Fruit fly (Drosophila melanogaster) whole organism, embryonic: ENCODE data around the gene dib.

Experiments
- CG10431 ChIP-seq: fragments of 200-800 bp; sonication (Bioruptor generic); optimal IDR thresholded peaks from 3 replicates; lab custom pipeline; 2018; ENCODE audit warnings: missing biosample characterization, mild to moderate bottlenecking, missing genetic modification characterization
- CG10959 ChIP-seq: fragments of 200-800 bp; sonication (Bioruptor generic); IDR thresholded peaks from 2 replicates; pipeline ENCODE4 v1.3.6; 2022; ENCODE audit warnings: missing biosample characterization, missing genetic modification characterization
- CG12659 ChIP-seq: fragments of 200-800 bp; sonication (Bioruptor generic); optimal IDR thresholded peaks from 3 replicates; lab custom pipeline; 2017; ENCODE audit warnings: mild to moderate bottlenecking, missing biosample characterization, missing genetic modification reagents, missing genetic modification characterization
- CG13894 ChIP-seq: fragments of 200-800 bp; sonication (Bioruptor generic); optimal IDR thresholded peaks from 3 replicates; lab custom pipeline; 2018; ENCODE audit warnings: missing biosample characterization, mild to moderate bottlenecking, missing genetic modification characterization, moderate library complexity
- CG15073 ChIP-seq: fragments of 200-800 bp; sonication (Bioruptor generic); optimal IDR thresholded peaks from 2 replicates; lab custom pipeline; 2016; ENCODE audit warnings: missing biosample characterization, missing genetic modification characterization
- CG1603 ChIP-seq: fragments of 200-800 bp; sonication (Bioruptor generic); optimal IDR thresholded peaks from 2 replicates; lab custom pipeline; 2019; ENCODE audit warnings: missing biosample characterization, mild to moderate bottlenecking, missing genetic modification characterization, moderate library complexity
- CG16815 ChIP-seq: fragments of 200-800 bp; sonication (Bioruptor generic); optimal IDR thresholded peaks from 3 replicates; lab custom pipeline; 2017; ENCODE audit warnings: missing biosample characterization, mild to moderate bottlenecking, missing genetic modification characterization
- CG17361 ChIP-seq: fragments of 200-800 bp; sonication (Bioruptor generic); IDR thresholded peaks from 3 replicates; pipeline ENCODE4 v1.3.6; 2022; ENCODE audit warnings: missing biosample characterization, missing genetic modification characterization
- CG18764 ChIP-seq: fragments of 200-800 bp; sonication (Bioruptor generic); optimal IDR thresholded peaks from 3 replicates; lab custom pipeline; 2016; ENCODE audit warnings: missing biosample characterization, missing genetic modification characterization
- CG30403 ChIP-seq: fragments of 200-800 bp; sonication (Bioruptor generic); optimal IDR thresholded peaks from 3 replicates; lab custom pipeline; 2016; ENCODE audit warnings: missing biosample characterization, missing genetic modification characterization
- CG3065 ChIP-seq: fragments of 200-800 bp; sonication (Bioruptor generic); optimal IDR thresholded peaks from 2 replicates; lab custom pipeline; 2016; ENCODE audit warnings: missing biosample characterization, missing genetic modification characterization
- CG34422 ChIP-seq: fragments of 200-800 bp; sonication (Bioruptor generic); IDR thresholded peaks from 3 replicates; pipeline ENCODE4 v1.3.6; 2022; ENCODE audit warnings: missing biosample characterization, missing genetic modification characterization
- CG6765 ChIP-seq: fragments of 200-800 bp; sonication (Bioruptor generic); optimal IDR thresholded peaks from 3 replicates; lab custom pipeline; 2017; ENCODE audit warnings: missing biosample characterization, mild to moderate bottlenecking, missing genetic modification characterization
- CG7786 ChIP-seq: fragments of 200-800 bp; sonication (Bioruptor generic); optimal IDR thresholded peaks from 2 replicates; lab custom pipeline; 2016; ENCODE audit warnings: missing biosample characterization, missing genetic modification characterization
- CG8765 ChIP-seq: fragments of 200-800 bp; sonication (Bioruptor generic); IDR thresholded peaks from 2 replicates; pipeline ENCODE4 v1.3.6; 2022; ENCODE audit warnings: missing biosample characterization, missing genetic modification characterization
- CG8944 ChIP-seq: fragments of 200-800 bp; sonication (Bioruptor generic); optimal IDR thresholded peaks from 3 replicates; lab custom pipeline; 2016; ENCODE audit warnings: missing biosample characterization, missing genetic modification characterization
- CG9932 ChIP-seq: fragments of 200-800 bp; sonication (Bioruptor generic); IDR thresholded peaks from 2 replicates; pipeline ENCODE4 v1.3.6; 2022; ENCODE audit warnings: missing biosample characterization, missing genetic modification characterization
- CoRest ChIP-seq: fragments of 200-800 bp; sonication (Bioruptor generic); optimal IDR thresholded peaks from 3 replicates; lab custom pipeline; 2018; ENCODE audit warnings: missing biosample characterization, mild to moderate bottlenecking, missing genetic modification characterization, moderate library complexity
- CrebB ChIP-seq: fragments of 200-800 bp; sonication (Bioruptor generic); optimal IDR thresholded peaks from 3 replicates; lab custom pipeline; 2018; ENCODE audit warnings: missing biosample characterization, mild to moderate bottlenecking, missing genetic modification characterization
- D ChIP-seq, 2 experiments: fragments of 200-800 bp in 1 of 2; fragments of >200 bp in 1 of 2; sonication (Bioruptor generic) in 1 of 2; optimal IDR thresholded peaks; 2 replicates in 1 of 2; 3 replicates in 1 of 2; lab custom pipeline; 2017; ENCODE audit warnings: mild to moderate bottlenecking in 1 of 2, missing biosample characterization in 1 of 2, missing genetic modification characterization in 1 of 2, missing genetic modification reagents in 1 of 2
- Dad ChIP-seq: fragments of 200-800 bp; sonication (Bioruptor generic); optimal IDR thresholded peaks from 3 replicates; lab custom pipeline; 2016; ENCODE audit warnings: missing biosample characterization, missing genetic modification characterization
- Dip2 ChIP-seq: fragments of 200-800 bp; sonication (Bioruptor generic); IDR thresholded peaks from 2 replicates; pipeline ENCODE4 v1.3.6; 2022; ENCODE audit warnings: missing biosample characterization, missing genetic modification characterization
- Fer3 ChIP-seq: fragments of 200-800 bp; sonication (Bioruptor generic); optimal IDR thresholded peaks from 2 replicates; lab custom pipeline; 2018; ENCODE audit warnings: missing biosample characterization, mild to moderate bottlenecking, missing genetic modification characterization, moderate library complexity
- H15 ChIP-seq: fragments of 200-800 bp; sonication (Bioruptor generic); IDR thresholded peaks from 3 replicates; pipeline ENCODE4 v1.3.6; 2022; ENCODE audit warnings: missing biosample characterization, missing genetic modification characterization
- H2.0 ChIP-seq: fragments of 200-800 bp; sonication (Bioruptor generic); IDR thresholded peaks from 2 replicates; pipeline ENCODE4 v1.3.6; 2022; ENCODE audit warnings: missing biosample characterization, missing genetic modification characterization
- HmgD ChIP-seq: fragments of 200-800 bp; sonication (Bioruptor generic); optimal IDR thresholded peaks from 3 replicates; lab custom pipeline; 2016; ENCODE audit warnings: missing biosample characterization, missing genetic modification characterization
- Hmx ChIP-seq: fragments of 200-800 bp; sonication (Bioruptor generic); optimal IDR thresholded peaks from 2 replicates; lab custom pipeline; 2016; ENCODE audit warnings: missing biosample characterization, missing genetic modification characterization
- Kr ChIP-seq: fragments of 200-800 bp; sonication (Bioruptor generic); optimal IDR thresholded peaks from 2 replicates; lab custom pipeline; 2017; ENCODE audit warnings: missing biosample characterization, mild to moderate bottlenecking, missing genetic modification characterization
- NC2α ChIP-seq: fragments of 200-800 bp; sonication (Bioruptor generic); optimal IDR thresholded peaks from 2 replicates; lab custom pipeline; 2016; ENCODE audit warnings: missing biosample characterization, missing genetic modification characterization
- Opbp ChIP-seq: fragments of 200-800 bp; sonication (Bioruptor generic); IDR thresholded peaks from 3 replicates; pipeline ENCODE4 v1.3.6; 2022; ENCODE audit warnings: missing biosample characterization, missing genetic modification characterization; ENCODE audit not compliant: partially characterized antibody
- Rx ChIP-seq: fragments of 200-800 bp; sonication (Bioruptor generic); IDR thresholded peaks from 2 replicates; pipeline ENCODE4 v1.3.6; 2022; ENCODE audit warnings: missing biosample characterization, missing genetic modification characterization
- Scr ChIP-seq: fragments of 200-800 bp; sonication (Bioruptor generic); IDR thresholded peaks from 2 replicates; pipeline ENCODE4 v1.3.6; 2022; ENCODE audit warnings: missing biosample characterization, missing genetic modification characterization; ENCODE audit not compliant: partially characterized antibody
- Spps ChIP-seq: fragments of 200-800 bp; sonication (Bioruptor generic); optimal IDR thresholded peaks from 2 replicates; lab custom pipeline; 2018; ENCODE audit warnings: missing biosample characterization, mild to moderate bottlenecking, missing genetic modification characterization
- Trl ChIP-seq, 3 experiments: fragments of >200 bp in 2 of 3; fragments of 200-800 bp in 1 of 3; sonication (Bioruptor generic) in 1 of 3; optimal IDR thresholded peaks; 2 replicates in 1 of 3; 3 replicates in 2 of 3; lab custom pipeline; 2016 to 2017; ENCODE audit warnings: missing biosample characterization in 1 of 3, missing genetic modification characterization in 1 of 3
- Vsx1 ChIP-seq: fragments of 200-800 bp; sonication (Bioruptor generic); optimal IDR thresholded peaks from 2 replicates; lab custom pipeline; 2017; ENCODE audit warnings: missing biosample characterization, mild to moderate bottlenecking, missing genetic modification characterization, missing genetic modification reagents
- abd-A ChIP-seq: fragments of 200-800 bp; sonication (Bioruptor generic); optimal IDR thresholded peaks from 3 replicates; lab custom pipeline; 2019; ENCODE audit warnings: missing biosample characterization, mild to moderate bottlenecking, missing genetic modification characterization, moderate library complexity
- az2 ChIP-seq: fragments of 200-800 bp; sonication (Bioruptor generic); optimal IDR thresholded peaks from 3 replicates; lab custom pipeline; 2016; ENCODE audit warnings: missing biosample characterization, missing genetic modification characterization
- btn ChIP-seq: fragments of 200-800 bp; sonication (Bioruptor generic); optimal IDR thresholded peaks from 2 replicates; lab custom pipeline; 2016; ENCODE audit warnings: missing biosample characterization, missing genetic modification characterization
- dysf ChIP-seq: fragments of 200-800 bp; sonication (Bioruptor generic); IDR thresholded peaks from 3 replicates; pipeline ENCODE4 v1.3.6; 2022; ENCODE audit warnings: missing biosample characterization, missing genetic modification characterization
- gsb-n ChIP-seq: fragments of 200-800 bp; sonication (Bioruptor generic); optimal IDR thresholded peaks from 3 replicates; lab custom pipeline; 2018; ENCODE audit warnings: missing biosample characterization, mild to moderate bottlenecking, missing genetic modification characterization
- onecut ChIP-seq: fragments of 200-800 bp; sonication (Bioruptor generic); IDR thresholded peaks from 2 replicates; pipeline ENCODE4 v1.3.6; 2022; ENCODE audit warnings: missing biosample characterization, missing genetic modification characterization
- p53 ChIP-seq: fragments of 200-800 bp; sonication (Bioruptor generic); optimal IDR thresholded peaks from 2 replicates; lab custom pipeline; 2016; ENCODE audit warnings: missing biosample characterization, missing genetic modification characterization
- pan ChIP-seq, 4 experiments: fragments of >200 bp in 3 of 4; fragments of 200-800 bp in 1 of 4; sonication (Bioruptor generic) in 1 of 4; optimal IDR thresholded peaks in 3 of 4; IDR thresholded peaks in 1 of 4; 2 replicates each; pipeline versions ENCODE4 v1.3.6 to Lab custom; 2017 to 2022; ENCODE audit warnings: missing biosample characterization in 2 of 4, missing genetic modification characterization in 2 of 4, mixed read lengths in 1 of 4
- pum ChIP-seq: fragments of 200-800 bp; sonication (Bioruptor generic); optimal IDR thresholded peaks from 2 replicates; lab custom pipeline; 2016; ENCODE audit warnings: missing biosample characterization, missing genetic modification characterization
- row ChIP-seq: fragments of 200-800 bp; sonication (Bioruptor generic); IDR thresholded peaks from 3 replicates; pipeline ENCODE4 v1.3.6; 2022; ENCODE audit warnings: missing biosample characterization, missing genetic modification characterization
- sna ChIP-seq: fragments of 200-800 bp; sonication (Bioruptor generic); IDR thresholded peaks from 2 replicates; pipeline ENCODE4 v1.3.6; 2022; ENCODE audit warnings: missing biosample characterization, missing genetic modification characterization; ENCODE audit not compliant: partially characterized antibody
- tgo ChIP-seq: fragments of 200-800 bp; sonication (Bioruptor generic); IDR thresholded peaks from 3 replicates; pipeline ENCODE4 v1.3.6; 2022; ENCODE audit warnings: missing biosample characterization, missing genetic modification characterization
- tin ChIP-seq: fragments of 200-800 bp; sonication (Bioruptor generic); optimal IDR thresholded peaks from 3 replicates; lab custom pipeline; 2016; ENCODE audit warnings: missing biosample characterization, missing genetic modification characterization
- yki ChIP-seq: fragments of >200 bp; optimal IDR thresholded peaks from 3 replicates; lab custom pipeline; 2018

Gene dib

dm6 chr3L:4040247-4040925 is 21.7 kb upstream of the dib start, which contains the start of the genes CG11593 and Rcd5 (continued):
- TF ChIP-seq CG15073 (no peak), CG10431 (GFP tag; lab: Kevin White, UChicago) (no peak), D (optimal IDR thresholded peaks at IDR 0.05; lab: Kevin White, UChicago) (no peak), D (GFP tag; optimal IDR thresholded peaks at IDR 0.05; lab: Kevin White, UChicago) (no peak), HmgD (no peak), CG7786 (GFP tag; lab: Kevin White, UChicago) (no peak), onecut (GFP tag; lab: Robert Waterston, UW) (no peak), gsb-n (tag; lab: Kevin White, UChicago) (no peak), btn (GFP tag; lab: Kevin White, UChicago) (no peak), p53 (GFP tag; lab: Kevin White, UChicago) (no peak), yki (lab: Kevin White, UChicago) (no peak), CG16815 (GFP tag; lab: Kevin White, UChicago) (peak; percentile 48), CG9932 (peak; percentile 92), CG10959 (GFP tag; lab: Robert Waterston, UW) (no peak), CG34422 (GFP tag; lab: Robert Waterston, UW) (peak; percentile 91), Vsx1 (GFP tag; lab: Kevin White, UChicago) (no peak), NC2α (no peak), CG13894 (tag; lab: Kevin White, UChicago) (no peak), Scr (peak; percentile 28; the same call in 1 of the 2 replicates), CG3065 (GFP tag; lab: Kevin White, UChicago) (peak; percentile 80), Dad (GFP tag; lab: Kevin White, UChicago) (no peak), pan (optimal IDR thresholded peaks at IDR 0.05; lab: Kevin White, UChicago) (no peak), pan (GFP tag; optimal IDR thresholded peaks at IDR 0.05 in 1 of 2, IDR thresholded peaks at IDR 0.05 in 1 of 2) (peak in 1 of 2 experiments; percentile 81), az2 (GFP tag; lab: Kevin White, UChicago) (peak; percentile 57), H2.0 (GFP tag; lab: Robert Waterston, UW) (peak; percentile 72), dysf (peak; percentile 83), Hmx (GFP tag; lab: Kevin White, UChicago) (no peak), Fer3 (no peak), abd-A (tag; lab: Kevin White, UChicago) (no peak), CG1603 (tag; lab: Kevin White, UChicago) (no peak), Dip2 (GFP tag; lab: Robert Waterston, UW) (no peak), CoRest (tag; lab: Kevin White, UChicago) (peak; percentile 83), CG8944 (GFP tag; lab: Kevin White, UChicago) (peak; percentile 6), CG8765 (GFP tag; lab: Robert Waterston, UW) (peak; percentile 75; the same call in 1 of the 2 replicates), Opbp (GFP tag; lab: Robert Waterston, UW) (no peak), CG17361 (GFP tag; lab: Robert Waterston, UW) (no peak; the same call in 2 of the 3 replicates), Trl (optimal IDR thresholded peaks at IDR 0.05; lab: Kevin White, UChicago) (no peak), Trl (GFP tag; optimal IDR thresholded peaks at IDR 0.05; lab: Kevin White, UChicago) (peak; percentile 22), Kr (GFP tag; lab: Kevin White, UChicago) (no peak), pum (GFP tag; lab: Kevin White, UChicago) (peak; percentile 35), Spps (tag; lab: Kevin White, UChicago) (peak; percentile 41), sna (GFP tag; lab: Robert Waterston, UW) (0 out of 2 replicates have a peak, but pooled peaks have one; percentile 24), H15 (peak; percentile 64), tgo (peak; percentile 84), row (GFP tag; lab: Robert Waterston, UW) (peak; percentile 94), CG6765 (GFP tag; lab: Kevin White, UChicago) (no peak), CG18764 (GFP tag; lab: Kevin White, UChicago) (peak; percentile 57), CG12659 (peak; percentile 84), CrebB (tag; lab: Kevin White, UChicago) (no peak), tin (GFP tag; lab: Kevin White, UChicago) (peak; percentile 61), Rx (GFP tag; lab: Robert Waterston, UW) (peak; percentile 52; the same call in 1 of the 2 replicates), CG30403 (GFP tag; lab: Kevin White, UChicago) (peak; percentile 76)
